Worm (Caenorhabditis elegans) whole organism, early embryonic: ENCODE data around the gene sqd-1.

Experiments used
- B0310.2 ChIP-seq: sonication (generic microtip); optimal IDR thresholded peaks from 2 replicates; lab custom pipeline; 2016; ENCODE audit warnings: mild to moderate bottlenecking, missing genetic modification characterization, missing compliant biosample characterization
- ama-1 ChIP-seq: fragments of 150-350 bp; optimal IDR thresholded peaks from 2 replicates; lab custom pipeline; 2014
- ceh-13 ChIP-seq: fragments of 200-800 bp; sonication (Bioruptor generic); optimal IDR thresholded peaks from 2 replicates; lab custom pipeline; 2018; ENCODE audit warnings: mild to moderate bottlenecking, missing genetic modification characterization, missing compliant biosample characterization
- ceh-36 ChIP-seq: sonication (generic microtip); optimal IDR thresholded peaks from 2 replicates; lab custom pipeline; 2016; ENCODE audit warnings: missing genetic modification characterization, inconsistent platforms, missing compliant biosample characterization
- flt-1 ChIP-seq: fragments of 200-800 bp; sonication (Bioruptor generic); IDR thresholded peaks from 2 replicates; pipeline ENCODE4 v1.3.6; 2022; ENCODE audit warnings: missing genetic modification characterization, missing compliant biosample characterization
- hmbx-1 ChIP-seq: sonication (generic microtip); optimal IDR thresholded peaks from 2 replicates; lab custom pipeline; 2016; ENCODE audit warnings: mild to moderate bottlenecking, missing genetic modification characterization, missing compliant biosample characterization
- hmg-4 ChIP-seq: fragments of 200-800 bp; sonication (Bioruptor generic); optimal IDR thresholded peaks from 2 replicates; lab custom pipeline; 2018; ENCODE audit warnings: mild to moderate bottlenecking, missing genetic modification characterization, missing compliant biosample characterization
- sea-1 ChIP-seq: fragments of 200-800 bp; sonication (Bioruptor generic); conservative IDR thresholded peaks from 2 replicates; pipeline ENCODE4 v1.3.6; 2022; ENCODE audit warnings: missing genetic modification characterization, missing compliant biosample characterization
- tbx-11 ChIP-seq: fragments of 200-800 bp; sonication (Bioruptor generic); IDR thresholded peaks from 2 replicates; pipeline ENCODE4 v1.3.6; 2022; ENCODE audit warnings: missing genetic modification characterization, missing compliant biosample characterization
- tra-4 ChIP-seq: sonication (generic microtip); optimal IDR thresholded peaks from 2 replicates; lab custom pipeline; 2017; ENCODE audit warnings: missing genetic modification characterization, missing compliant biosample characterization

ce11 chrIV:6325772-6326171 lies 1.8 kb downstream of the sqd-1 start:
- TF ChIP-seq tbx-11 (GFP tag; lab: Robert Waterston, UW) (no peak), sea-1 (GFP tag; lab: Robert Waterston, UW) (no peak), ama-1 (lab: Kevin White, UChicago) (no peak), tra-4 (no peak), ceh-13 (GFP tag; lab: Kevin White, UChicago) (no peak), flt-1 (GFP tag; lab: Robert Waterston, UW) (no peak), hmbx-1 (tag; lab: Kevin White, UChicago) (no peak), B0310.2 (tag; lab: Kevin White, UChicago) (no peak), hmg-4 (no peak), ceh-36 (tag; lab: Kevin White, UChicago) (no peak)
